Worm (Caenorhabditis elegans) whole organism, late embryonic: ENCODE measurements around the gene F44F4.9.

Experiments
- C08G9.2 ChIP-seq: sonication (generic microtip); optimal IDR thresholded peaks from 2 replicates; lab custom pipeline; 2016; ENCODE audit warnings: mild to moderate bottlenecking, missing genetic modification characterization, moderate library complexity, missing compliant biosample characterization
- C38D4.7 ChIP-seq: fragments of 200-800 bp; sonication (Bioruptor generic); optimal IDR thresholded peaks from 2 replicates; lab custom pipeline; 2018; ENCODE audit warnings: mild to moderate bottlenecking, missing genetic modification characterization, moderate library complexity, missing compliant biosample characterization
- F13H6.1 ChIP-seq: sonication (generic microtip); optimal IDR thresholded peaks from 2 replicates; lab custom pipeline; 2016; ENCODE audit warnings: missing genetic modification characterization, missing compliant biosample characterization
- K02D7.2 ChIP-seq: sonication (generic microtip); optimal IDR thresholded peaks from 2 replicates; lab custom pipeline; 2017; ENCODE audit warnings: mild to moderate bottlenecking, missing genetic modification characterization, missing compliant biosample characterization
- K09A11.1 ChIP-seq: sonication (generic microtip); optimal IDR thresholded peaks from 2 replicates; lab custom pipeline; 2017; ENCODE audit warnings: antibody characterized with exemption, mild to moderate bottlenecking, missing genetic modification characterization, missing compliant biosample characterization; ENCODE audit not compliant: insufficient read depth
- T23F11.4 ChIP-seq: fragments of 200-800 bp; sonication (Bioruptor generic); optimal IDR thresholded peaks from 2 replicates; lab custom pipeline; 2018; ENCODE audit warnings: mild to moderate bottlenecking, missing genetic modification characterization, missing compliant biosample characterization
- ahr-1 ChIP-seq: sonication (generic microtip); optimal IDR thresholded peaks from 2 replicates; lab custom pipeline; 2016; ENCODE audit warnings: missing genetic modification characterization, missing compliant biosample characterization
- ama-1 ChIP-seq: fragments of 150-350 bp; optimal IDR thresholded peaks from 2 replicates; lab custom pipeline; 2014
- ceh-18 ChIP-seq: sonication (generic microtip); optimal IDR thresholded peaks from 2 replicates; lab custom pipeline; 2016; ENCODE audit warnings: missing genetic modification characterization, missing compliant biosample characterization
- ceh-19 ChIP-seq: fragments of 200-800 bp; sonication (Bioruptor generic); optimal IDR thresholded peaks from 2 replicates; lab custom pipeline; 2018; ENCODE audit warnings: mild to moderate bottlenecking, missing genetic modification characterization, missing compliant biosample characterization
- ceh-2 ChIP-seq: sonication (generic microtip); optimal IDR thresholded peaks from 2 replicates; lab custom pipeline; 2016; ENCODE audit warnings: missing genotype, missing genetic modification characterization, missing compliant biosample characterization
- ceh-22 ChIP-seq: sonication (generic microtip); optimal IDR thresholded peaks from 2 replicates; lab custom pipeline; 2017; ENCODE audit warnings: missing biosample characterization, missing genetic modification characterization
- ceh-31 ChIP-seq: sonication (generic microtip); optimal IDR thresholded peaks from 2 replicates; lab custom pipeline; 2016; ENCODE audit warnings: missing genetic modification characterization, missing compliant biosample characterization
- ceh-45 ChIP-seq: fragments of 200-800 bp; sonication (Bioruptor generic); IDR thresholded peaks from 2 replicates; pipeline ENCODE4 v1.3.6; 2022; ENCODE audit warnings: missing genetic modification reagents, missing genetic modification characterization, missing compliant biosample characterization
- ceh-48 ChIP-seq: sonication (generic microtip); optimal IDR thresholded peaks from 2 replicates; lab custom pipeline; 2016; ENCODE audit warnings: missing genetic modification characterization, inconsistent platforms, missing compliant biosample characterization
- ceh-9 ChIP-seq: sonication (generic microtip); optimal IDR thresholded peaks from 2 replicates; lab custom pipeline; 2016; ENCODE audit warnings: mild to moderate bottlenecking, missing genetic modification characterization, inconsistent platforms, missing compliant biosample characterization
- che-1 ChIP-seq: sonication (generic microtip); optimal IDR thresholded peaks from 2 replicates; lab custom pipeline; 2016; ENCODE audit warnings: mild to moderate bottlenecking, missing genetic modification characterization, missing compliant biosample characterization
- dve-1 ChIP-seq: sonication (generic microtip); optimal IDR thresholded peaks from 2 replicates; lab custom pipeline; 2017; ENCODE audit warnings: antibody characterized with exemption, mild to moderate bottlenecking, missing genetic modification characterization, missing compliant biosample characterization
- eyg-1 ChIP-seq: sonication (generic microtip); optimal IDR thresholded peaks from 2 replicates; lab custom pipeline; 2016; ENCODE audit warnings: missing genotype, missing genetic modification characterization, missing compliant biosample characterization
- fax-1 ChIP-seq: sonication (generic microtip); optimal IDR thresholded peaks from 2 replicates; lab custom pipeline; 2016; ENCODE audit warnings: missing genotype, missing genetic modification characterization, missing compliant biosample characterization
- gmeb-2 ChIP-seq: sonication (generic microtip); optimal IDR thresholded peaks from 2 replicates; lab custom pipeline; 2016; ENCODE audit warnings: missing genetic modification characterization, inconsistent platforms, missing compliant biosample characterization
- hlh-13 ChIP-seq: fragments of 200-800 bp; sonication (Bioruptor generic); optimal IDR thresholded peaks from 2 replicates; lab custom pipeline; 2018; ENCODE audit warnings: mild to moderate bottlenecking, missing genetic modification characterization, missing compliant biosample characterization
- hlh-30 ChIP-seq: sonication (generic microtip); optimal IDR thresholded peaks from 2 replicates; lab custom pipeline; 2017; ENCODE audit warnings: antibody characterized with exemption, missing genetic modification characterization, missing compliant biosample characterization; ENCODE audit not compliant: insufficient read depth
- hlh-6 ChIP-seq: sonication (generic microtip); optimal IDR thresholded peaks from 2 replicates; lab custom pipeline; 2016; ENCODE audit warnings: missing genotype, missing genetic modification characterization, missing compliant biosample characterization
- hlh-8 ChIP-seq: sonication (generic microtip); optimal IDR thresholded peaks from 2 replicates; lab custom pipeline; 2016; ENCODE audit warnings: missing genotype, missing genetic modification characterization, missing compliant biosample characterization
- lim-6 ChIP-seq: sonication (generic microtip); optimal IDR thresholded peaks from 2 replicates; lab custom pipeline; 2016; ENCODE audit warnings: missing genetic modification characterization, missing compliant biosample characterization
- lin-11 ChIP-seq: fragments of 200-800 bp; sonication (Bioruptor generic); optimal IDR thresholded peaks from 2 replicates; lab custom pipeline; 2018; ENCODE audit warnings: mild to moderate bottlenecking, missing genetic modification characterization, missing compliant biosample characterization
- madf-2 ChIP-seq: sonication (generic microtip); optimal IDR thresholded peaks from 2 replicates; lab custom pipeline; 2017; ENCODE audit warnings: missing genetic modification characterization, missing compliant biosample characterization
- mec-3 ChIP-seq: sonication (generic microtip); optimal IDR thresholded peaks from 2 replicates; lab custom pipeline; 2016; ENCODE audit warnings: borderline replicate concordance, missing genetic modification characterization, missing compliant biosample characterization
- nfya-1 ChIP-seq: sonication (generic microtip); optimal IDR thresholded peaks from 2 replicates; lab custom pipeline; 2017; ENCODE audit warnings: missing genetic modification characterization, mild to moderate bottlenecking, missing compliant biosample characterization, antibody characterized with exemption, moderate library complexity
- nhr-11 ChIP-seq: fragments of 150-350 bp; optimal IDR thresholded peaks from 2 replicates; lab custom pipeline; 2014; ENCODE audit warnings: missing biosample characterization, missing genetic modification characterization
- nhr-232 ChIP-seq: sonication (generic microtip); optimal IDR thresholded peaks from 2 replicates; lab custom pipeline; 2016; ENCODE audit warnings: missing genetic modification characterization, missing compliant biosample characterization
- npax-4 ChIP-seq: sonication (generic microtip); optimal IDR thresholded peaks from 2 replicates; lab custom pipeline; 2016; ENCODE audit warnings: missing genetic modification characterization, missing compliant biosample characterization
- odd-2 ChIP-seq: sonication (generic microtip); optimal IDR thresholded peaks from 2 replicates; lab custom pipeline; 2017; ENCODE audit warnings: antibody characterized with exemption, mild to moderate bottlenecking, missing genetic modification characterization, missing compliant biosample characterization
- pag-3 ChIP-seq: sonication (generic microtip); optimal IDR thresholded peaks from 2 replicates; lab custom pipeline; 2016; ENCODE audit warnings: missing compliant biosample characterization, missing genetic modification characterization, borderline replicate concordance
- pat-9 ChIP-seq: fragments of 200-800 bp; sonication (Bioruptor generic); optimal IDR thresholded peaks from 2 replicates; lab custom pipeline; 2018; ENCODE audit warnings: mild to moderate bottlenecking, missing genetic modification characterization, moderate library complexity, missing compliant biosample characterization
- pax-1 ChIP-seq: fragments of 150-350 bp; optimal IDR thresholded peaks from 2 replicates; lab custom pipeline; 2014; ENCODE audit warnings: missing biosample characterization, missing genetic modification characterization
- pha-2 ChIP-seq: sonication (generic microtip); optimal IDR thresholded peaks from 2 replicates; lab custom pipeline; 2017; ENCODE audit warnings: mild to moderate bottlenecking, missing genetic modification characterization, missing compliant biosample characterization
- pha-4 ChIP-seq: fragments of 150-350 bp; optimal IDR thresholded peaks from 2 replicates; lab custom pipeline; 2018; ENCODE audit warnings: missing biosample characterization, missing genetic modification reagents, missing genetic modification characterization
- pqm-1 ChIP-seq: sonication (generic microtip); optimal IDR thresholded peaks from 2 replicates; lab custom pipeline; 2016; ENCODE audit warnings: missing genetic modification characterization, missing compliant biosample characterization
- ref-2 ChIP-seq: sonication (generic microtip); optimal IDR thresholded peaks from 2 replicates; lab custom pipeline; 2016; ENCODE audit warnings: missing genetic modification characterization, missing compliant biosample characterization
- rnt-1 ChIP-seq: sonication (generic microtip); optimal IDR thresholded peaks from 2 replicates; lab custom pipeline; 2016; ENCODE audit warnings: missing genetic modification characterization, missing compliant biosample characterization
- unc-55 ChIP-seq: sonication (generic microtip); optimal IDR thresholded peaks from 2 replicates; lab custom pipeline; 2017; ENCODE audit warnings: missing biosample characterization, missing genetic modification reagents, missing genetic modification characterization
- ztf-16 ChIP-seq: sonication (generic microtip); optimal IDR thresholded peaks from 2 replicates; lab custom pipeline; 2017; ENCODE audit warnings: missing genetic modification characterization, missing compliant biosample characterization

The F44F4.9 gene

DNA sequence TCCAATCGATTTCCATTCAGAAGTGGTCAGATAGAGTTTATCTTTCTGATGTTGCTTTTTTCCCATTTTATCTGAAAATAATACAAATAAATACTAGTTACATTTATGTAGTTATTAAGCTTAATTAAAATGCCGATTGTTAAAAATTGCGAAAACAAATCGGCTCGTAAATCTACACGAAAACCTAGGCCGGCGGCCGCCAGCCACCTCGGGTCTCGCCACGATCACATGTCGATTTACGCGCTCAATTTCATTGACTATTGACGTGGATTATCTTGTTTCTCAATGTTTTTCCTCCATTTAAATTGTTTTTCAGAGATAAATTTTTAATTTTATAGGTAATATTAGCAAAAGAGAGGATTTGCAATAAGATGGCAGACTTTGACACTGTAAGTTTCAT, 43.1 kb downstream of the F44F4.9 start, which contains the start of the genes cyn-4 and copz-1 (continued):
- TF ChIP-seq ahr-1 (tag; lab: Kevin White, UChicago) (no peak), F13H6.1 (peak; percentile 22), eyg-1 (tag; lab: Kevin White, UChicago) (peak; percentile 10), ztf-16 (tag; lab: Kevin White, UChicago) (no peak), mec-3 (no peak), ama-1 (lab: Kevin White, UChicago) (no peak), nhr-11 (tag; lab: Kevin White, UChicago) (no peak), che-1 (no peak), unc-55 (GFP tag; lab: Kevin White, UChicago) (no peak), pax-1 (tag; lab: Kevin White, UChicago) (no peak), ceh-18 (tag; lab: Kevin White, UChicago) (no peak), pha-2 (tag; lab: Kevin White, UChicago) (no peak), ceh-9 (no peak), pqm-1 (tag; lab: Kevin White, UChicago) (no peak), madf-2 (tag; lab: Kevin White, UChicago) (no peak), ceh-19 (GFP tag; lab: Kevin White, UChicago) (peak; percentile 14), ceh-48 (tag; lab: Kevin White, UChicago) (no peak), hlh-30 (tag; lab: Kevin White, UChicago) (peak; percentile 81), T23F11.4 (GFP tag; lab: Kevin White, UChicago) (no peak), C08G9.2 (tag; lab: Kevin White, UChicago) (peak; percentile 89), nfya-1 (tag; lab: Kevin White, UChicago) (peak; percentile 60), K02D7.2 (tag; lab: Kevin White, UChicago) (no peak), ceh-22 (tag; lab: Kevin White, UChicago) (no peak), pha-4 (no peak), ceh-2 (tag; lab: Kevin White, UChicago) (peak; percentile 92), npax-4 (tag; lab: Kevin White, UChicago) (no peak), pag-3 (tag; lab: Kevin White, UChicago) (no peak), lin-11 (tag; lab: Kevin White, UChicago) (no peak), ref-2 (peak; percentile 73), lim-6 (tag; lab: Kevin White, UChicago) (peak; percentile 48), dve-1 (tag; lab: Kevin White, UChicago) (no peak), gmeb-2 (tag; lab: Kevin White, UChicago) (no peak), nhr-232 (tag; lab: Kevin White, UChicago) (no peak), hlh-13 (GFP tag; lab: Kevin White, UChicago) (no peak), ceh-31 (tag; lab: Kevin White, UChicago) (peak; percentile 94), C38D4.7 (GFP tag; lab: Kevin White, UChicago) (no peak), rnt-1 (tag; lab: Kevin White, UChicago) (peak; percentile 41), hlh-8 (tag; lab: Kevin White, UChicago) (peak; percentile 55), fax-1 (tag; lab: Kevin White, UChicago) (no peak), pat-9 (no peak), K09A11.1 (no peak)

DNA sequence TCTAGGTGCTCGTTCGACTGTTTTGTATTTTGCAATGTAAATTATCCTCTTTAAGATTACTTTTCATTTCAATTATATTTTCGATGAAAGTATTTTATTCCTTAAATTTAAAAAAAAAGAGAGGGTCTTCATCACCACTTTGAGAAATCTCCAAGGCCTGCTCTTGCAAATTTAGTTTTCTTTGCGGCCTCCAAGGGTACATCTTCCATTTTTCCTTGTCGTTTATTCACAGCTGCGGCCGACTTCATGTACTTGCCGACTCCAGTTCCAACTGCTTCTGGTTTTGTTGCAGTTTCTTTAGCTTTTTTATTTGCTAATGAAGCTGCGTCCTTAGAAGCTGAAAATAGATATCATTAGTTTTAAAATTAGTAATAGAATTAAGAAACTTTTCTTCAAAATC, 44.9 kb downstream of the F44F4.9 start:
- TF ChIP-seq pqm-1 (tag; lab: Kevin White, UChicago) (no peak), nhr-232 (tag; lab: Kevin White, UChicago) (no peak), ceh-9 (no peak), ceh-45 (GFP tag; lab: Robert Waterston, UW) (no peak), ahr-1 (tag; lab: Kevin White, UChicago) (no peak), odd-2 (tag; lab: Kevin White, UChicago) (no peak), ceh-19 (GFP tag; lab: Kevin White, UChicago) (no peak), lim-6 (tag; lab: Kevin White, UChicago) (no peak), pat-9 (no peak), ceh-18 (tag; lab: Kevin White, UChicago) (no peak), fax-1 (tag; lab: Kevin White, UChicago) (no peak), unc-55 (GFP tag; lab: Kevin White, UChicago) (no peak), hlh-6 (no peak), ceh-2 (tag; lab: Kevin White, UChicago) (no peak), hlh-13 (GFP tag; lab: Kevin White, UChicago) (no peak), T23F11.4 (GFP tag; lab: Kevin White, UChicago) (no peak)
- TF ChIP-seq, all 69 proteins: peak for 0
